Fruit fly (Drosophila melanogaster): Measurements from ENCODE around the gene CG32576.

Gene CG32576

dm6 chrX:16296423-16297292 lies 8.3 kb upstream of the CG32576 start, which contains the start of gene CG3632 (continued):
- no peak for TF ChIP-seq Poxn (GFP tag; IDR thresholded peaks at IDR 0.05)
- TF ChIP-seq CG15073 (GFP tag; optimal IDR thresholded peaks at IDR 0.05), result no peak
- no peak for TF ChIP-seq CG18619 (GFP tag; optimal IDR thresholded peaks at IDR 0.05)
- TF ChIP-seq CG6689 (GFP tag; IDR thresholded peaks at IDR 0.05), result no peak
- TF ChIP-seq CG11247 (GFP tag; IDR thresholded peaks at IDR 0.05), result peak; percentile 51; the same call in 1 of the 2 replicates
- TF ChIP-seq bsh (GFP tag; optimal IDR thresholded peaks at IDR 0.05), result no peak
- no peak for TF ChIP-seq CG7271 (tag; optimal IDR thresholded peaks at IDR 0.05)
- TF ChIP-seq CG12942 (GFP tag; optimal IDR thresholded peaks at IDR 0.05), result peak; percentile 6
- TF ChIP-seq mld (GFP tag; IDR thresholded peaks at IDR 0.05; ENCODE audit: partially characterized antibody), result peak; percentile 73; the same call in 2 of the 3 replicates
- TF ChIP-seq Gug (GFP tag; IDR thresholded peaks at IDR 0.05), result no peak; the same call in 3 of the 4 replicates
- peak; percentile 84 for TF ChIP-seq pzg (GFP tag; optimal IDR thresholded peaks at IDR 0.05)
- TF ChIP-seq lilli (GFP tag; optimal IDR thresholded peaks at IDR 0.05), result peak; percentile 77
- TF ChIP-seq CG13296 (GFP tag; optimal IDR thresholded peaks at IDR 0.05), result peak; percentile 7
- TF ChIP-seq CG32767 (GFP tag; IDR thresholded peaks at IDR 0.05), result peak; percentile 32; the same call in 1 of the 2 replicates
- no peak for TF ChIP-seq kay (GFP tag; optimal IDR thresholded peaks at IDR 0.05)
- no peak for TF ChIP-seq Hr78 (GFP tag; optimal IDR thresholded peaks at IDR 0.05)
- no peak for TF ChIP-seq wor (GFP tag; IDR thresholded peaks at IDR 0.05)
- peak; percentile 82 for TF ChIP-seq CG14860 (GFP tag; IDR thresholded peaks at IDR 0.05; ENCODE audit: partially characterized antibody)
- TF ChIP-seq oc (tag; optimal IDR thresholded peaks at IDR 0.05), result no peak
- TF ChIP-seq Neu2 (GFP tag; optimal IDR thresholded peaks at IDR 0.05; ENCODE audit: borderline replicate concordance), result no peak
- TF ChIP-seq CG9932 (GFP tag; IDR thresholded peaks at IDR 0.05), result peak; percentile 86
- no peak for TF ChIP-seq CG17612 (GFP tag; IDR thresholded peaks at IDR 0.05)
- no peak for TF ChIP-seq CG8089 (GFP tag; optimal IDR thresholded peaks at IDR 0.05)
- TF ChIP-seq CG4360 (GFP tag; IDR thresholded peaks at IDR 0.05), result no peak
- no peak for TF ChIP-seq CG17802 (tag; optimal IDR thresholded peaks at IDR 0.05)
- no peak for TF ChIP-seq Gsc (GFP tag; IDR thresholded peaks at IDR 0.05)
- TF ChIP-seq gcm2 (GFP tag; optimal IDR thresholded peaks at IDR 0.05), result peak; percentile 26
- TF ChIP-seq cwo (GFP tag; optimal IDR thresholded peaks at IDR 0.05), result no peak
- TF ChIP-seq Trl (optimal IDR thresholded peaks at IDR 0.05), result no peak
- peak; percentile 44 for TF ChIP-seq Trl (GFP tag; optimal IDR thresholded peaks at IDR 0.05)
- TF ChIP-seq CG13123 (GFP tag; optimal IDR thresholded peaks at IDR 0.05), result no peak
- TF ChIP-seq amos (GFP tag; IDR thresholded peaks at IDR 0.05; ENCODE audit: partially characterized antibody), result peak; percentile 90; the same call in 1 of the 2 replicates
- TF ChIP-seq CG9215 (GFP tag; IDR thresholded peaks at IDR 0.05), result no peak
- no peak for TF ChIP-seq exex (tag; optimal IDR thresholded peaks at IDR 0.05)
- TF ChIP-seq ftz-f1 (GFP tag; optimal IDR thresholded peaks at IDR 0.05), result peak; percentile 1
- no peak for TF ChIP-seq Hey (tag; optimal IDR thresholded peaks at IDR 0.05)
- no peak; the same call in none of the 2 replicates for TF ChIP-seq Ptx1 (GFP tag; IDR thresholded peaks at IDR 0.05)
- no peak for TF ChIP-seq HLHmδ (GFP tag; optimal IDR thresholded peaks at IDR 0.05)
- TF ChIP-seq dati (GFP tag; IDR thresholded peaks at IDR 0.05), result no peak
- peak; percentile 11 for TF ChIP-seq Mad (GFP tag; optimal IDR thresholded peaks at IDR 0.05)
- no peak for TF ChIP-seq CG1233 (GFP tag; optimal IDR thresholded peaks at IDR 0.05)
- no peak for TF ChIP-seq CG17385 (GFP tag; optimal IDR thresholded peaks at IDR 0.05)
- no peak for TF ChIP-seq esg (GFP tag; conservative IDR thresholded peaks at IDR 0.05)
- no peak for TF ChIP-seq gcm (GFP tag; optimal IDR thresholded peaks at IDR 0.05)
- peak; percentile 25 for TF ChIP-seq ind (GFP tag; optimal IDR thresholded peaks at IDR 0.05)
- no peak for TF ChIP-seq CG6813 (GFP tag; optimal IDR thresholded peaks at IDR 0.05)
- peak; percentile 75 for TF ChIP-seq CG3995 (GFP tag; optimal IDR thresholded peaks at IDR 0.05)
- no peak for TF ChIP-seq Bdp1 (GFP tag; optimal IDR thresholded peaks at IDR 0.05)
- no peak for TF ChIP-seq CG1832 (GFP tag; optimal IDR thresholded peaks at IDR 0.05)
